Worm (Caenorhabditis elegans) whole organism, early embryonic: ENCODE measurements around the gene rbc-1.

Experiments
- B0310.2 ChIP-seq: sonication (generic microtip); optimal IDR thresholded peaks from 2 replicates; lab custom pipeline; 2016; ENCODE audit warnings: mild to moderate bottlenecking, missing genetic modification characterization, missing compliant biosample characterization
- F13C5.2 ChIP-seq: sonication (generic microtip); optimal IDR thresholded peaks from 2 replicates; lab custom pipeline; 2017; ENCODE audit warnings: mild to moderate bottlenecking, missing genetic modification characterization, inconsistent platforms, missing compliant biosample characterization
- aly-1 ChIP-seq: sonication (generic microtip); optimal IDR thresholded peaks from 2 replicates; lab custom pipeline; 2016; ENCODE audit warnings: missing genetic modification characterization, missing compliant biosample characterization
- ama-1 ChIP-seq: fragments of 150-350 bp; optimal IDR thresholded peaks from 2 replicates; lab custom pipeline; 2014
- ceh-13 ChIP-seq: fragments of 200-800 bp; sonication (Bioruptor generic); optimal IDR thresholded peaks from 2 replicates; lab custom pipeline; 2018; ENCODE audit warnings: mild to moderate bottlenecking, missing genetic modification characterization, missing compliant biosample characterization
- ceh-36 ChIP-seq: sonication (generic microtip); optimal IDR thresholded peaks from 2 replicates; lab custom pipeline; 2016; ENCODE audit warnings: missing genetic modification characterization, inconsistent platforms, missing compliant biosample characterization
- ets-7 ChIP-seq: sonication (generic microtip); optimal IDR thresholded peaks from 2 replicates; lab custom pipeline; 2016; ENCODE audit warnings: missing genotype, missing genetic modification characterization, missing compliant biosample characterization
- flt-1 ChIP-seq: fragments of 200-800 bp; sonication (Bioruptor generic); IDR thresholded peaks from 2 replicates; pipeline ENCODE4 v1.3.6; 2022; ENCODE audit warnings: missing genetic modification characterization, missing compliant biosample characterization
- hmbx-1 ChIP-seq: sonication (generic microtip); optimal IDR thresholded peaks from 2 replicates; lab custom pipeline; 2016; ENCODE audit warnings: mild to moderate bottlenecking, missing genetic modification characterization, missing compliant biosample characterization
- hmg-4 ChIP-seq: fragments of 200-800 bp; sonication (Bioruptor generic); optimal IDR thresholded peaks from 2 replicates; lab custom pipeline; 2018; ENCODE audit warnings: mild to moderate bottlenecking, missing genetic modification characterization, missing compliant biosample characterization
- hnd-1 ChIP-seq: sonication (generic microtip); optimal IDR thresholded peaks from 2 replicates; lab custom pipeline; 2016; ENCODE audit warnings: missing genetic modification characterization, missing compliant biosample characterization
- pes-1 ChIP-seq: fragments of 200-800 bp; sonication (Bioruptor generic); IDR thresholded peaks from 2 replicates; pipeline ENCODE4 v1.3.6; 2022; ENCODE audit warnings: missing genetic modification reagents, missing genetic modification characterization, missing compliant biosample characterization
- scrt-1 ChIP-seq: fragments of 200-800 bp; sonication (Bioruptor generic); IDR thresholded peaks from 2 replicates; pipeline ENCODE4 v1.3.6; 2022; ENCODE audit warnings: missing genetic modification characterization, missing compliant biosample characterization
- sea-1 ChIP-seq: fragments of 200-800 bp; sonication (Bioruptor generic); conservative IDR thresholded peaks from 2 replicates; pipeline ENCODE4 v1.3.6; 2022; ENCODE audit warnings: missing genetic modification characterization, missing compliant biosample characterization
- tbx-11 ChIP-seq: fragments of 200-800 bp; sonication (Bioruptor generic); IDR thresholded peaks from 2 replicates; pipeline ENCODE4 v1.3.6; 2022; ENCODE audit warnings: missing genetic modification characterization, missing compliant biosample characterization
- tbx-37 ChIP-seq: fragments of 200-800 bp; sonication (Bioruptor generic); conservative IDR thresholded peaks from 2 replicates; pipeline ENCODE4 v1.3.6; 2022; ENCODE audit warnings: missing genetic modification reagents, missing genetic modification characterization, missing compliant biosample characterization
- tra-4 ChIP-seq: sonication (generic microtip); optimal IDR thresholded peaks from 2 replicates; lab custom pipeline; 2017; ENCODE audit warnings: missing genetic modification characterization, missing compliant biosample characterization

rbc-1 gene

DNA sequence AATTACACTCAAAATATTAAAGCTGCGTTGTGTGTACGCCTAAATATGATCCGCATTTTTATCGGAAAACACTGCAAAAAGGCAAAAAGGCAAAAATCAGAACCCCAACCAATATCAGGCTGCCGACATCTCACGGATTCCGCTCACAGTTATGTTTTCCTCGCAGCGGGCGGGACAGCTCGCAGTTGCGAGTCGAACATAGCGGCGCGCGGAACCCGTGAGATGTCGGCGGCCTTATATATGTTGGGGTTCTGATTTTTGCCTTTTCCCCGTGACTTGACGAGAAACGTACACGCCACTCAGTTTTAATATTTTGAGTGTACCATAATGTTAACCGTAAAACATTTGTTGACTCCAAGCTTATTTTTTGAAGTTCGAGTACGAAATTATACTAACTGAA, 26.3 kb downstream of the rbc-1 start:
- TF ChIP-seq flt-1 (no peak), tbx-37 (no peak), ceh-13 (GFP tag; lab: Kevin White, UChicago) (no peak), tra-4 (tag; lab: Kevin White, UChicago) (no peak), pes-1 (GFP tag; lab: Robert Waterston, UW) (no peak), ets-7 (tag; lab: Kevin White, UChicago) (no peak), tbx-11 (GFP tag; lab: Robert Waterston, UW) (no peak), hnd-1 (tag; lab: Kevin White, UChicago) (no peak), sea-1 (no peak), scrt-1 (GFP tag; lab: Robert Waterston, UW) (no peak), B0310.2 (no peak), hmbx-1 (tag; lab: Kevin White, UChicago) (no peak), aly-1 (no peak), F13C5.2 (no peak), ceh-36 (no peak), hmg-4 (GFP tag; lab: Kevin White, UChicago) (no peak), ama-1 (no peak)

DNA sequence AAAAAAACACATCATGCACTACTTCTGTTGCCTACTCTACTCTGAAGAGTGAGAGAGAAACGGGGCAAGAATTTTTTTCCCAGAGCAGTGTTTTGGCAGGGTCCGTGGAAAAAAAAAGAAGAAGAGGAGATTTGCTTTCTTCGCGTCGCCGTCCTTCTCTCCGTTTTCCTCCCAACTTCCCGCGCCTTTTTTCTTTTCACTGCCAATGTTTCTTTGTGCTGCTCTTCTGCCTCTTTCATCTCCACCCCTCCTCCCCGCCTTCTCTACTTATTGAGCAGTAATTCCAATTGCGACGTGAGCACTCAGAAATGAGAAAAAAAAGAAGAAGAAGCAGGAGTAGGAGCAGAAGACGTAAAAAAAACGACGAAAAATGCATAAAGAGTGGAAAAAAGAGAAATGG, 28.8 kb downstream of the rbc-1 start:
- TF ChIP-seq hnd-1 (tag; lab: Kevin White, UChicago) (no peak), B0310.2 (no peak), scrt-1 (GFP tag; lab: Robert Waterston, UW) (no peak), aly-1 (no peak), tra-4 (tag; lab: Kevin White, UChicago) (no peak), ets-7 (tag; lab: Kevin White, UChicago) (no peak), ama-1 (no peak), ceh-13 (GFP tag; lab: Kevin White, UChicago) (no peak), F13C5.2 (no peak), hmg-4 (GFP tag; lab: Kevin White, UChicago) (no peak), sea-1 (no peak), pes-1 (GFP tag; lab: Robert Waterston, UW) (no peak)

DNA sequence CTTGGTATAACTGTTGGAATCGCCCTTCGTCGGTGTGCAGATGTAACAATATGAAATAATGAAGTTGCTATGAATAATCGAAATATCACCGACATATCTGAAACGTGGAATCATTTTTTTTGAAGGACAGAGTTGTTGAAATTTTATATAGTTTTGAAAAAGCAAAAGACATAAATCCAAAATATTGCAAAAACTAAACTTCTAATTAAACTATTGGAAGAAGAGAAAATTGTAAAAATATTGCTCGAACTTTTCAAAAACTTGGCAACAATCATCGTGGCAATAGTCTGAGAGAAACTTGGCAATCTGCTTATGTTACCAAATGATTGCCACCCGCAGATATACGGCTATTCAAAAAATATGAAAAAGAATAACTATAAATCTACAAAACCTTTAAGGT, 34.2 kb downstream of the rbc-1 start, which contains the start of gene F54E4.4:
F54E4.4 (minus strand) TSS at position 101 of the 400 bp plus-strand sequence.
- TF ChIP-seq ceh-13 (GFP tag; lab: Kevin White, UChicago) (no peak), F13C5.2 (no peak), ets-7 (tag; lab: Kevin White, UChicago) (no peak), tra-4 (tag; lab: Kevin White, UChicago) (no peak), ama-1 (no peak), scrt-1 (GFP tag; lab: Robert Waterston, UW) (no peak), hmbx-1 (tag; lab: Kevin White, UChicago) (no peak), aly-1 (no peak), ceh-36 (no peak)

ce11 chrX:14649224-14649623, 38.0 kb downstream of the rbc-1 start:
- TF ChIP-seq hnd-1 (tag; lab: Kevin White, UChicago) (no peak), tra-4 (tag; lab: Kevin White, UChicago) (no peak), aly-1 (no peak), tbx-11 (GFP tag; lab: Robert Waterston, UW) (no peak), hmg-4 (GFP tag; lab: Kevin White, UChicago) (no peak), B0310.2 (no peak), ceh-36 (no peak), ceh-13 (GFP tag; lab: Kevin White, UChicago) (no peak), pes-1 (GFP tag; lab: Robert Waterston, UW) (no peak), ets-7 (tag; lab: Kevin White, UChicago) (no peak), tbx-37 (no peak), sea-1 (no peak), scrt-1 (GFP tag; lab: Robert Waterston, UW) (no peak), ama-1 (no peak), flt-1 (no peak), F13C5.2 (no peak), hmbx-1 (tag; lab: Kevin White, UChicago) (no peak)

DNA sequence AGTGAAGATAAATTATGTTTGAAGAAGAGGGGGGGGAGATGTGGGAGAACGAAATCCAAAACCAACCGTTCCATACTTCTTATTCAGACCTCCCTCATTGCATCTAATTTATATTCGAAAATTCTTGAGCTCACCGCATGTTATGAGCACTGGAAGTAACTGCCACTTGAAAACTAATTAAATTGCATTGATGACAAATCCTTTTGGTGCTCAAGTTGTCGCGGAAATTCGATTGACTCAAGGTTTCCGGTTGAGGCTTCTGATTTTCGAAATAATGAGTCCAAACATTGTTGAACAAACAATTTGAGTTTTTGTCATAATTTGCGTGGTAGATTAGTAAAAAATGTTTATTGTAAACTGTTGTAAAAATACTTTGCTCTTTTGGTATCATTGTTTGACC, 40.9 kb downstream of the rbc-1 start:
- no peak for TF ChIP-seq hmg-4 (GFP tag; lab: Kevin White, UChicago)
- TF ChIP-seq B0310.2 = no peak
- no peak for TF ChIP-seq ceh-13 (GFP tag; lab: Kevin White, UChicago)
- no peak for TF ChIP-seq aly-1
- TF ChIP-seq hmbx-1 (tag; lab: Kevin White, UChicago) = no peak
- TF ChIP-seq tra-4 (tag; lab: Kevin White, UChicago) = no peak
- no peak for TF ChIP-seq sea-1
- TF ChIP-seq scrt-1 (GFP tag; lab: Robert Waterston, UW) = no peak
- no peak for TF ChIP-seq ceh-36
- no peak for TF ChIP-seq ama-1
- no peak for TF ChIP-seq tbx-37
- TF ChIP-seq hnd-1 (tag; lab: Kevin White, UChicago) = no peak
- TF ChIP-seq flt-1 = no peak
- TF ChIP-seq ets-7 (tag; lab: Kevin White, UChicago) = no peak
- no peak for TF ChIP-seq tbx-11 (GFP tag; lab: Robert Waterston, UW)
- no peak for TF ChIP-seq F13C5.2
- no peak for TF ChIP-seq pes-1 (GFP tag; lab: Robert Waterston, UW)

DNA sequence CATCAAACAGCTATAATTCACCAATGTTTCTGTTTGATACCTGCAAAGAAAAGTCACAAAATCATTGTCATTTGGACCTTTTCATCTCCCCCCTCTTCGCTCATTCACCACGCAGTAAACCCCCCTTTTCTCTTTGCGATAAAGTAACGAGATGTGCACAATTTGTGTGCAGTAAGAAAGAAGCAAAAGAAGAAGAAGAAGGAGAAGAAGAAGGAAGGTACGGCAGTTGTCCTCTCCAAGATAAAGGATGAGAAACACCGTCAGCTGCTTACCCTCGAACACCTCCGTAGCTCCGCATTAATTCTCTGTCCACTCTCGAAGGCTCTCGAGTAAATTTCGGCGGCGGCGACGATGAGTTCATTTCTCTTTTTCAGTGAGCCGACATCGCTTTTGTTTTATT, 42.3 kb downstream of the rbc-1 start:
- TF ChIP-seq ets-7 (tag; lab: Kevin White, UChicago) (no peak), tbx-37 (no peak), hmbx-1 (tag; lab: Kevin White, UChicago) (no peak), hmg-4 (GFP tag; lab: Kevin White, UChicago) (peak; percentile 26), B0310.2 (no peak)

- TF ChIP-seq tbx-11 (GFP tag; lab: Robert Waterston, UW) (no peak), B0310.2 (no peak), hmg-4 (GFP tag; lab: Kevin White, UChicago) (no peak), F13C5.2 (no peak), pes-1 (GFP tag; lab: Robert Waterston, UW) (no peak), ceh-13 (GFP tag; lab: Kevin White, UChicago) (no peak), ceh-36 (no peak), ama-1 (no peak)
Observed at ce11 chrX:14654668-14655067, 43.5 kb downstream of the rbc-1 start, which contains the start of gene syg-2. TSS of gene syg-2 (plus strand) at chrX:14654968.

DNA sequence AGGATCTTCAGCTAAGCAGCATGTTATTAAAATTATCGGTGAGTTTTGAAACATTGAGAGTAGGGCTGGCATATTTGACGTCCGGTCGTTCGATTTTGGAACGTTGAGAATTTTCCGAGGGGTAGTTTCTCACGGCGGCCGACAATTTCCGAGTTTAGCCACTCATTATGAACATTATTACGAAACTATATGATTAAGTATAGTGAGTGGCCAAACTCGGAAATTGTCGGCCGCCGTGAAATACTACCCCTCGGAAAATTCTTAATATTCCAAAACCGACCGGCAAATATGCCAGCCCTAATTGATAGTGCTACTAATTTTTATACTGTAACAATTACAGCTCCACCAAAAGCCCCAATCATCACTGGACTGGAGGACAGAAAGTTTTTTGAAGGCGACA, 46.3 kb downstream of the rbc-1 start:
- TF ChIP-seq flt-1 = no peak
- TF ChIP-seq sea-1 = no peak
- TF ChIP-seq hmg-4 (GFP tag; lab: Kevin White, UChicago) = no peak
- no peak for TF ChIP-seq hnd-1 (tag; lab: Kevin White, UChicago)
